Worm (Caenorhabditis elegans): ENCODE data around the gene dyf-2.

- no peak for TF ChIP-seq nhr-76 (tag; optimal IDR thresholded peaks at IDR 0.05)
- no peak for TF ChIP-seq ceh-83 (GFP tag; optimal IDR thresholded peaks at IDR 0.05)
- TF ChIP-seq zip-8 (tag; optimal IDR thresholded peaks at IDR 0.05), result no peak
- TF ChIP-seq sptf-1 (tag; optimal IDR thresholded peaks at IDR 0.05), result no peak
- no peak for TF ChIP-seq ceh-39 (tag; optimal IDR thresholded peaks at IDR 0.05)
- no peak for TF ChIP-seq blmp-1 (tag; optimal IDR thresholded peaks at IDR 0.05)
- no peak for TF ChIP-seq snpc-4 (tag; optimal IDR thresholded peaks at IDR 0.05)
- no peak for TF ChIP-seq lin-13 (tag; optimal IDR thresholded peaks at IDR 0.05)
- TF ChIP-seq ces-1 (GFP tag; optimal IDR thresholded peaks at IDR 0.05), result no peak
- TF ChIP-seq unc-62 (GFP tag; optimal IDR thresholded peaks at IDR 0.05), result no peak
- no peak for TF ChIP-seq nhr-2 (tag; optimal IDR thresholded peaks at IDR 0.05)
- no peak for TF ChIP-seq pha-4 (tag; optimal IDR thresholded peaks at IDR 0.05)
These were observed 26.1 kb downstream of the dyf-2 start for ce11 chrIII:13660123-13660522.

All from whole organism, mixed stage, embryonic.